Worm (Caenorhabditis elegans): ENCODE results near the gene gpa-8.

- no peak for TF ChIP-seq R02D3.7 (tag; optimal IDR thresholded peaks at IDR 0.05)
- TF ChIP-seq lin-38 (GFP tag; IDR thresholded peaks at IDR 0.05), result no peak
- peak; percentile 16 for TF ChIP-seq spr-1 (tag; optimal IDR thresholded peaks at IDR 0.05)
- TF ChIP-seq aha-1 (tag), result peak; percentile 97
- TF ChIP-seq zfp-2 (tag; optimal IDR thresholded peaks at IDR 0.05), result no peak
- TF ChIP-seq rbr-2 (tag; optimal IDR thresholded peaks at IDR 0.05), result peak; percentile 48
- no peak for TF ChIP-seq lir-3 (tag; optimal IDR thresholded peaks at IDR 0.05)
These were observed 3.0 kb downstream of the gpa-8 start, which contains the start of gene F56H9.2 for ce11 chrV:12637238-12637690.
